Worm (Caenorhabditis elegans) whole organism, L4 larva: ENCODE measurements around the gene C17C3.11.

Experiments
- F26F4.8 ChIP-seq: fragments of 200-800 bp; sonication (Bioruptor generic); conservative IDR thresholded peaks from 2 replicates; pipeline ENCODE4 v1.3.6; 2022; ENCODE audit warnings: missing genetic modification characterization, missing compliant biosample characterization
- R02D3.7 ChIP-seq: fragments of 150-350 bp; sonication (generic microtip); optimal IDR thresholded peaks from 3 replicates; lab custom pipeline; 2014; ENCODE audit warnings: missing biosample characterization, missing genetic modification characterization
- T26A8.4 ChIP-seq: fragments of 200-800 bp; sonication (Bioruptor generic); IDR thresholded peaks from 2 replicates; pipeline ENCODE4 v1.3.6; 2022; ENCODE audit warnings: missing genetic modification characterization, missing compliant biosample characterization
- Y105C5A.15 ChIP-seq: fragments of 200-800 bp; sonication (Bioruptor generic); IDR thresholded peaks from 2 replicates; pipeline ENCODE4 v1.3.6; 2022; ENCODE audit warnings: missing genetic modification characterization, missing compliant biosample characterization
- Y5F2A.4 ChIP-seq: fragments of 200-800 bp; sonication (Bioruptor generic); optimal IDR thresholded peaks from 2 replicates; lab custom pipeline; 2018; ENCODE audit warnings: mild to moderate bottlenecking, missing genetic modification characterization, missing compliant biosample characterization
- ZK337.2 ChIP-seq: fragments of 200-800 bp; sonication (Bioruptor generic); IDR thresholded peaks from 2 replicates; pipeline ENCODE4 v1.3.6; 2022; ENCODE audit warnings: missing genetic modification reagents, missing genetic modification characterization, missing compliant biosample characterization
- aha-1 ChIP-seq: fragments of 150-350 bp; peaks from one replicate; lab custom pipeline; 2014; ENCODE audit warnings: missing biosample characterization, missing genetic modification characterization
- attf-4 ChIP-seq: sonication (generic microtip); optimal IDR thresholded peaks from 3 replicates; lab custom pipeline; 2017; ENCODE audit warnings: missing biosample characterization, missing genetic modification characterization
- ceh-20 ChIP-seq: fragments of 200-800 bp; sonication (Bioruptor generic); IDR thresholded peaks from 2 replicates; pipeline ENCODE4 v1.3.6; 2022; ENCODE audit warnings: missing genetic modification reagents, missing genetic modification characterization, missing compliant biosample characterization
- ceh-28 ChIP-seq: fragments of 150-350 bp; optimal IDR thresholded peaks from 2 replicates; lab custom pipeline; 2014; ENCODE audit warnings: missing biosample characterization, missing genetic modification reagents, missing genetic modification characterization
- ceh-82 ChIP-seq: sonication (generic microtip); optimal IDR thresholded peaks from 2 replicates; lab custom pipeline; 2017; ENCODE audit warnings: missing biosample characterization, missing genetic modification characterization
- ces-1 ChIP-seq: fragments of 150-350 bp; sonication (generic microtip); optimal IDR thresholded peaks from 4 replicates; lab custom pipeline; 2014; ENCODE audit warnings: missing biosample characterization, missing genetic modification reagents, missing genetic modification characterization
- daf-19 ChIP-seq: fragments of 200-800 bp; sonication (Bioruptor generic); conservative IDR thresholded peaks from 2 replicates; pipeline ENCODE4 v1.3.6; 2022; ENCODE audit warnings: missing genetic modification characterization, missing compliant biosample characterization
- daf-8 ChIP-seq: fragments of 200-800 bp; sonication (Bioruptor generic); IDR thresholded peaks from 2 replicates; pipeline ENCODE4 v1.3.6; 2022; ENCODE audit warnings: missing genetic modification characterization, missing compliant biosample characterization
- dmd-6 ChIP-seq: fragments of 200-800 bp; sonication (Bioruptor generic); IDR thresholded peaks from 2 replicates; pipeline ENCODE4 v1.3.6; 2022; ENCODE audit warnings: missing genetic modification reagents, missing genetic modification characterization, missing compliant biosample characterization
- dmd-8 ChIP-seq: fragments of 200-800 bp; sonication (Bioruptor generic); IDR thresholded peaks from 2 replicates; pipeline ENCODE4 v1.3.6; 2022; ENCODE audit warnings: missing genetic modification characterization, missing compliant biosample characterization
- egl-27 ChIP-seq: sonication (generic microtip); optimal IDR thresholded peaks from 3 replicates; lab custom pipeline; 2017; ENCODE audit warnings: missing biosample characterization, missing genetic modification reagents, missing genetic modification characterization
- egl-43 ChIP-seq: fragments of 200-800 bp; sonication (Bioruptor generic); IDR thresholded peaks from 2 replicates; pipeline ENCODE4 v1.3.6; 2022; ENCODE audit warnings: missing genetic modification reagents, missing genetic modification characterization, missing compliant biosample characterization
- fos-1 ChIP-seq: fragments of 150-350 bp; optimal IDR thresholded peaks from 2 replicates; lab custom pipeline; 2014; ENCODE audit warnings: missing biosample characterization, missing genetic modification characterization
- hif-1 ChIP-seq, 2 experiments: sonication (generic microtip); optimal IDR thresholded peaks; 2 replicates each; lab custom pipeline; 2016 to 2017; ENCODE audit warnings: missing compliant biosample characterization in 2 of 2, missing genetic modification characterization in 2 of 2, missing genetic modification reagents in 2 of 2, missing genotype in 2 of 2, mild to moderate bottlenecking in 1 of 2
- hlh-30 ChIP-seq: sonication (generic microtip); optimal IDR thresholded peaks from 2 replicates; lab custom pipeline; 2017; ENCODE audit warnings: antibody characterized with exemption, mild to moderate bottlenecking, missing genetic modification characterization, missing compliant biosample characterization; ENCODE audit not compliant: insufficient read depth
- lim-7 ChIP-seq: fragments of 200-800 bp; sonication (Bioruptor generic); IDR thresholded peaks from 2 replicates; pipeline ENCODE4 v1.3.6; 2022; ENCODE audit warnings: missing genetic modification characterization, missing compliant biosample characterization
- lin-1 ChIP-seq: fragments of 200-800 bp; sonication (Bioruptor generic); IDR thresholded peaks from 2 replicates; pipeline ENCODE4 v1.3.6; 2022; ENCODE audit warnings: missing genetic modification reagents, missing genetic modification characterization, missing compliant biosample characterization
- lin-15B ChIP-seq: fragments of 150-350 bp; sonication (generic microtip); optimal IDR thresholded peaks from 3 replicates; lab custom pipeline; 2014; ENCODE audit warnings: missing biosample characterization, missing genetic modification characterization
- lin-29 ChIP-seq: fragments of 200-800 bp; sonication (Bioruptor generic); IDR thresholded peaks from 2 replicates; pipeline ENCODE4 v1.3.6; 2022; ENCODE audit warnings: missing genetic modification reagents, missing genetic modification characterization, missing compliant biosample characterization
- mdl-1 ChIP-seq, 2 experiments: fragments of 150-350 bp in 1 of 2; sonication (generic microtip) in 1 of 2; optimal IDR thresholded peaks; 2 replicates each; lab custom pipeline; 2014 to 2017; ENCODE audit warnings: missing biosample characterization in 2 of 2, missing genetic modification characterization in 2 of 2
- mep-1 ChIP-seq: fragments of 150-350 bp; sonication (generic microtip); optimal IDR thresholded peaks from 3 replicates; lab custom pipeline; 2014; ENCODE audit warnings: missing biosample characterization, missing genetic modification characterization
- nhr-11 ChIP-seq: fragments of 150-350 bp; optimal IDR thresholded peaks from 2 replicates; lab custom pipeline; 2014; ENCODE audit warnings: missing biosample characterization, missing genetic modification characterization
- nhr-111 ChIP-seq: fragments of 200-800 bp; sonication (Bioruptor generic); optimal IDR thresholded peaks from 2 replicates; lab custom pipeline; 2018; ENCODE audit warnings: mild to moderate bottlenecking, missing genetic modification characterization, missing compliant biosample characterization
- nhr-25 ChIP-seq: sonication (generic microtip); optimal IDR thresholded peaks from 2 replicates; lab custom pipeline; 2017; ENCODE audit warnings: missing genetic modification characterization, mild to moderate bottlenecking, missing compliant biosample characterization, antibody characterized with exemption, moderate library complexity, borderline replicate concordance; ENCODE audit not compliant: insufficient read depth
- nhr-28 ChIP-seq: fragments of 150-350 bp; optimal IDR thresholded peaks from 2 replicates; lab custom pipeline; 2014; ENCODE audit warnings: missing biosample characterization, missing genetic modification characterization
- nhr-42 ChIP-seq: fragments of 200-800 bp; sonication (Bioruptor generic); IDR thresholded peaks from 2 replicates; pipeline ENCODE4 v1.3.6; 2022; ENCODE audit warnings: missing genetic modification characterization, missing compliant biosample characterization
- nhr-77 ChIP-seq: fragments of 150-350 bp; optimal IDR thresholded peaks from 2 replicates; lab custom pipeline; 2014; ENCODE audit warnings: missing biosample characterization, missing genetic modification characterization
- pha-4 ChIP-seq, 2 experiments: fragments of 150-350 bp in 1 of 2; fragments of 200-800 bp in 1 of 2; sonication (Bioruptor generic) in 1 of 2; IDR thresholded peaks in 1 of 2; optimal IDR thresholded peaks in 1 of 2; 2 replicates each; pipeline versions ENCODE4 v1.3.6 to Lab custom; 2014 to 2022; ENCODE audit warnings: missing genetic modification characterization in 2 of 2, missing genetic modification reagents in 2 of 2, missing biosample characterization in 1 of 2, missing compliant biosample characterization in 1 of 2
- php-3 ChIP-seq: fragments of 200-800 bp; sonication (Bioruptor generic); IDR thresholded peaks from 2 replicates; pipeline ENCODE4 v1.3.6; 2022; ENCODE audit warnings: missing genetic modification reagents, missing genetic modification characterization, missing compliant biosample characterization
- pqm-1 ChIP-seq: sonication (generic microtip); optimal IDR thresholded peaks from 2 replicates; lab custom pipeline; 2017; ENCODE audit warnings: missing biosample characterization, missing genetic modification characterization
- rbr-2 ChIP-seq: sonication (generic microtip); optimal IDR thresholded peaks from 2 replicates; lab custom pipeline; 2016; ENCODE audit warnings: missing genotype, missing genetic modification characterization, missing compliant biosample characterization
- saeg-2 ChIP-seq: fragments of 200-800 bp; sonication (Bioruptor generic); IDR thresholded peaks from 2 replicates; pipeline ENCODE4 v1.3.6; 2022; ENCODE audit warnings: missing genetic modification reagents, missing genetic modification characterization, missing compliant biosample characterization
- skn-1 ChIP-seq: fragments of 150-350 bp; optimal IDR thresholded peaks from 2 replicates; lab custom pipeline; 2014; ENCODE audit warnings: missing biosample characterization, missing genetic modification characterization
- snpc-4 ChIP-seq: fragments of 150-350 bp; optimal IDR thresholded peaks from 2 replicates; lab custom pipeline; 2014; ENCODE audit warnings: missing biosample characterization, missing genetic modification characterization
- spr-1 ChIP-seq: sonication (generic microtip); optimal IDR thresholded peaks from 2 replicates; lab custom pipeline; 2016; ENCODE audit warnings: mild to moderate bottlenecking, missing genetic modification characterization, missing compliant biosample characterization
- spr-3 ChIP-seq: fragments of 200-800 bp; sonication (Bioruptor generic); optimal IDR thresholded peaks from 2 replicates; lab custom pipeline; 2018; ENCODE audit warnings: mild to moderate bottlenecking, missing genetic modification characterization, missing compliant biosample characterization
- tag-97 ChIP-seq: fragments of 200-800 bp; sonication (Bioruptor generic); IDR thresholded peaks from 2 replicates; pipeline ENCODE4 v1.3.6; 2022; ENCODE audit warnings: missing genetic modification characterization, missing compliant biosample characterization
- unc-130 ChIP-seq: sonication (generic microtip); optimal IDR thresholded peaks from 2 replicates; lab custom pipeline; 2016; ENCODE audit warnings: missing genetic modification reagents, missing genetic modification characterization, missing compliant biosample characterization
- unc-39 ChIP-seq: sonication (generic microtip); optimal IDR thresholded peaks from 2 replicates; lab custom pipeline; 2017; ENCODE audit warnings: missing biosample characterization, missing genetic modification characterization
- vab-7 ChIP-seq: fragments of 200-800 bp; sonication (Bioruptor generic); IDR thresholded peaks from 2 replicates; pipeline ENCODE4 v1.3.6; 2022; ENCODE audit warnings: missing genetic modification reagents, missing genetic modification characterization, missing compliant biosample characterization
- zfp-3 ChIP-seq: fragments of 200-800 bp; sonication (Bioruptor generic); conservative IDR thresholded peaks from 2 replicates; pipeline ENCODE4 v1.3.6; 2022; ENCODE audit warnings: missing genetic modification reagents, missing genetic modification characterization, missing compliant biosample characterization
- zip-11 ChIP-seq: fragments of 200-800 bp; sonication (Bioruptor generic); IDR thresholded peaks from 2 replicates; pipeline ENCODE4 v1.3.6; 2022; ENCODE audit warnings: missing genetic modification characterization, missing compliant biosample characterization
- zip-2 ChIP-seq: fragments of 150-350 bp; optimal IDR thresholded peaks from 2 replicates; lab custom pipeline; 2014; ENCODE audit warnings: missing biosample characterization, missing genetic modification characterization

C17C3.11 gene

DNA sequence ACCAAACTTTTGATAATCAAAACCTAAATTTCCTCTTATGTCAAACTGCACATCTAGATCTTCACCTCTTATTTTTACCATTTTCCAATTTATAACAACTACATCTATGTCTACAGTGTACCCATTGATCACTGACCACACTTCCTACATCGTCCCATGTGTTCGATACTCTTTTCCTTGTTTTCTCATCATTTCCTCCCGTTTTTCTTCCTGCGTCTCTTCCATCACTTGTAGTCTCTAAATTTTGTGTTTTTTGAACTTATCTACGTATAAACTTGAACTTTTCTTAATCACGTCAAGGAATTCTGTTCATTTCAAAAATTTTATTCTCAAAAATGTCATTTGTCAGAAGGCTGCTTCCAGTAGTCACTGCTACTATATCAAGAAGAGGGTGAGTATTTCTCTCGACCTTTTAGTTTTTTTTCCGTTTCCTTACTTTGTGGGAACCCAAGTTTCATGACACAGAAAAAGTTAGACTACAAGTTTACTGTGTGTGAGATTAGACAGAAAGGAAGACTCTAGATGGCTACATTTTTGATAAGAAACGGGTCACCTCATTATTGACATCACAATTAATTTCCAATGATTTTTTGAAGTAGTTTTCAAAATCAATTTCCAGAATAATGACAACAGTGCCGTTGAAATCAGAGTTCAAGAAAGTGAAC is 34.6 kb downstream of the C17C3.11 start (continued):
- TF ChIP-seq zfp-3 (GFP tag; lab: Robert Waterston, UW), result no peak
- TF ChIP-seq ceh-82, result no peak
- no peak for TF ChIP-seq daf-8 (GFP tag; lab: Robert Waterston, UW)
- no peak for TF ChIP-seq snpc-4 (tag; lab: Kevin White, UChicago)
- peak; percentile 32; the same call in 1 of the 2 replicates for TF ChIP-seq lin-1
- no peak for TF ChIP-seq skn-1
- peak; percentile 57 for TF ChIP-seq mep-1
- TF ChIP-seq dmd-6, result peak; percentile 57
- TF ChIP-seq dmd-8, result no peak
- peak; percentile 82 for TF ChIP-seq aha-1 (tag; lab: Kevin White, UChicago)
- no peak for TF ChIP-seq pha-4 (GFP tag; IDR thresholded peaks at IDR 0.05; lab: Robert Waterston, UW)
- no peak for TF ChIP-seq pha-4 (tag; optimal IDR thresholded peaks at IDR 0.05; lab: Kevin White, UChicago)
- no peak for TF ChIP-seq nhr-42 (GFP tag; lab: Robert Waterston, UW)
- no peak for TF ChIP-seq spr-1
- TF ChIP-seq zip-11 (GFP tag; lab: Robert Waterston, UW), result no peak
- no peak for TF ChIP-seq lin-15B

ce11 chrII:5574925-5575324 is 37.3 kb downstream of the C17C3.11 start:
- TF ChIP-seq egl-27 (tag; lab: Kevin White, UChicago) (no peak), nhr-77 (no peak), lin-1 (no peak), saeg-2 (GFP tag; lab: Robert Waterston, UW) (no peak), vab-7 (GFP tag; lab: Robert Waterston, UW) (no peak), zip-11 (GFP tag; lab: Robert Waterston, UW) (no peak), ces-1 (GFP tag; lab: Kevin White, UChicago) (no peak), R02D3.7 (tag; lab: Kevin White, UChicago) (no peak), fos-1 (tag; lab: Kevin White, UChicago) (no peak), spr-3 (GFP tag; lab: Kevin White, UChicago) (no peak), T26A8.4 (GFP tag; lab: Robert Waterston, UW) (peak; percentile 60; the same call in 1 of the 2 replicates), tag-97 (GFP tag; lab: Robert Waterston, UW) (no peak), daf-8 (GFP tag; lab: Robert Waterston, UW) (no peak), nhr-111 (no peak), rbr-2 (tag; lab: Kevin White, UChicago) (no peak), ZK337.2 (GFP tag; lab: Robert Waterston, UW) (no peak), ceh-28 (tag; lab: Kevin White, UChicago) (no peak), egl-43 (GFP tag; lab: Robert Waterston, UW) (no peak), hif-1 (tag; optimal IDR thresholded peaks at IDR 0.05; lab: Kevin White, UChicago) (no peak), Y105C5A.15 (GFP tag; lab: Robert Waterston, UW) (0 out of 2 replicates have a peak, but pooled peaks have one; percentile 32), nhr-28 (tag; lab: Kevin White, UChicago) (no peak), unc-39 (tag; lab: Kevin White, UChicago) (no peak), nhr-25 (tag; lab: Kevin White, UChicago) (no peak), zip-2 (tag; lab: Kevin White, UChicago) (peak; percentile 3), ceh-20 (no peak), unc-130 (no peak), lim-7 (GFP tag; lab: Robert Waterston, UW) (no peak), dmd-8 (no peak), daf-19 (no peak), mdl-1 (tag; optimal IDR thresholded peaks at IDR 0.05; lab: Kevin White, UChicago) (no peak), nhr-11 (tag; lab: Kevin White, UChicago) (no peak), pqm-1 (tag; lab: Kevin White, UChicago) (no peak), hlh-30 (tag; lab: Kevin White, UChicago) (no peak), pha-4 (GFP tag; IDR thresholded peaks at IDR 0.05; lab: Robert Waterston, UW) (no peak), pha-4 (tag; optimal IDR thresholded peaks at IDR 0.05; lab: Kevin White, UChicago) (no peak), spr-1 (no peak), php-3 (GFP tag; lab: Robert Waterston, UW) (no peak), Y5F2A.4 (no peak), F26F4.8 (no peak), lin-29 (GFP tag; lab: Robert Waterston, UW) (no peak), attf-4 (no peak)
